Worm (Caenorhabditis elegans) whole organism, young adult: ENCODE data around the gene cutl-26.

Experiments used
- D2030.7 ChIP-seq: fragments of 200-800 bp; sonication (Bioruptor generic); IDR thresholded peaks from 2 replicates; pipeline ENCODE4 v1.3.6; 2022; ENCODE audit warnings: missing genetic modification reagents, missing genetic modification characterization, missing compliant biosample characterization
- F49E8.2 ChIP-seq: sonication (generic microtip); optimal IDR thresholded peaks from 3 replicates; lab custom pipeline; 2017; ENCODE audit warnings: missing genetic modification characterization, mild to moderate bottlenecking, missing compliant biosample characterization, antibody characterized with exemption, moderate library complexity; ENCODE audit not compliant: insufficient read depth
- F57A8.1 ChIP-seq: fragments of 200-800 bp; sonication (Bioruptor generic); optimal IDR thresholded peaks from 2 replicates; lab custom pipeline; 2018; ENCODE audit warnings: mild to moderate bottlenecking, missing genetic modification characterization, moderate library complexity, missing compliant biosample characterization
- F57C9.4 ChIP-seq: sonication (generic microtip); optimal IDR thresholded peaks from 2 replicates; lab custom pipeline; 2017; ENCODE audit warnings: mild to moderate bottlenecking, missing genetic modification characterization, missing compliant biosample characterization
- K12H6.12 ChIP-seq: fragments of 200-800 bp; sonication (Bioruptor generic); optimal IDR thresholded peaks from 2 replicates; lab custom pipeline; 2018; ENCODE audit warnings: mild to moderate bottlenecking, missing genetic modification characterization, missing compliant biosample characterization
- T07F8.4 ChIP-seq: sonication (generic microtip); optimal IDR thresholded peaks from 2 replicates; lab custom pipeline; 2016; ENCODE audit warnings: mild to moderate bottlenecking, missing genetic modification characterization, moderate library complexity, missing compliant biosample characterization
- Y53F4B.3 ChIP-seq: fragments of 200-800 bp; sonication (Bioruptor generic); IDR thresholded peaks from 2 replicates; pipeline ENCODE4 v1.3.6; 2022; ENCODE audit warnings: missing genetic modification reagents, missing genetic modification characterization, missing compliant biosample characterization
- Y53G8AR.9 ChIP-seq: fragments of 200-800 bp; sonication (Bioruptor generic); conservative IDR thresholded peaks from 2 replicates; pipeline ENCODE4 v1.3.6; 2022; ENCODE audit warnings: missing genetic modification reagents, missing genetic modification characterization, missing compliant biosample characterization
- Y67H2A.10 ChIP-seq: fragments of 200-800 bp; sonication (Bioruptor generic); conservative IDR thresholded peaks from 2 replicates; pipeline ENCODE4 v1.3.6; 2022; ENCODE audit warnings: missing genetic modification reagents, missing genetic modification characterization, missing compliant biosample characterization
- aptf-2 ChIP-seq: fragments of 200-800 bp; sonication (Bioruptor generic); conservative IDR thresholded peaks from 2 replicates; pipeline ENCODE4 v1.3.6; 2022; ENCODE audit warnings: missing genetic modification reagents, missing genetic modification characterization, missing compliant biosample characterization
- atf-7 ChIP-seq: sonication (generic microtip); optimal IDR thresholded peaks from 2 replicates; lab custom pipeline; 2017; ENCODE audit warnings: mild to moderate bottlenecking, missing genetic modification characterization, missing compliant biosample characterization
- athp-1 ChIP-seq: sonication (generic microtip); optimal IDR thresholded peaks from 2 replicates; lab custom pipeline; 2017; ENCODE audit warnings: mild to moderate bottlenecking, missing genetic modification characterization, missing compliant biosample characterization
- attf-5 ChIP-seq: fragments of 200-800 bp; sonication (Bioruptor generic); optimal IDR thresholded peaks from 2 replicates; lab custom pipeline; 2018; ENCODE audit warnings: mild to moderate bottlenecking, missing genetic modification characterization, missing compliant biosample characterization
- bed-1 ChIP-seq: fragments of 200-800 bp; sonication (Bioruptor generic); IDR thresholded peaks from 2 replicates; pipeline ENCODE4 v1.3.6; 2022; ENCODE audit warnings: missing genetic modification reagents, missing genetic modification characterization, missing compliant biosample characterization
- ceh-79 ChIP-seq: sonication (generic microtip); optimal IDR thresholded peaks from 2 replicates; lab custom pipeline; 2017; ENCODE audit warnings: mild to moderate bottlenecking, missing genetic modification characterization, missing compliant biosample characterization
- dox-1 ChIP-seq: fragments of 200-800 bp; sonication (Bioruptor generic); IDR thresholded peaks from 2 replicates; pipeline ENCODE4 v1.3.6; 2022; ENCODE audit warnings: missing genetic modification reagents, missing genetic modification characterization, missing compliant biosample characterization
- ekl-4 ChIP-seq: fragments of 200-800 bp; sonication (Bioruptor generic); IDR thresholded peaks from 2 replicates; pipeline ENCODE4 v1.3.6; 2022; ENCODE audit warnings: missing genetic modification reagents, missing genetic modification characterization, missing compliant biosample characterization
- ets-4 ChIP-seq: fragments of 200-800 bp; sonication (Bioruptor generic); optimal IDR thresholded peaks from 2 replicates; lab custom pipeline; 2018; ENCODE audit warnings: mild to moderate bottlenecking, missing genetic modification characterization, missing compliant biosample characterization
- hrde-1 ChIP-seq: sonication (generic microtip); optimal IDR thresholded peaks from 2 replicates; lab custom pipeline; 2016; ENCODE audit warnings: missing genetic modification characterization, mild to moderate bottlenecking, missing compliant biosample characterization, moderate library complexity, missing genotype, missing genetic modification reagents, borderline replicate concordance
- let-526 ChIP-seq: fragments of 200-800 bp; sonication (Bioruptor generic); IDR thresholded peaks from 2 replicates; pipeline ENCODE4 v1.3.6; 2022; ENCODE audit warnings: missing genetic modification reagents, missing genetic modification characterization, missing compliant biosample characterization
- lin-26 ChIP-seq: fragments of 200-800 bp; sonication (Bioruptor generic); IDR thresholded peaks from 2 replicates; pipeline ENCODE4 v1.3.6; 2022; ENCODE audit warnings: missing genetic modification reagents, missing genetic modification characterization, missing compliant biosample characterization
- lin-35 ChIP-seq, 3 experiments: fragments of 150-350 bp in 2 of 3; sonication (generic microtip) in 1 of 3; optimal IDR thresholded peaks; 2 replicates each; lab custom pipeline; 2014 to 2018; ENCODE audit warnings: missing biosample characterization in 3 of 3, missing genetic modification characterization in 3 of 3, missing genetic modification reagents in 3 of 3
- lir-1 ChIP-seq: fragments of 200-800 bp; sonication (Bioruptor generic); conservative IDR thresholded peaks from 2 replicates; pipeline ENCODE4 v1.3.6; 2022; ENCODE audit warnings: missing genetic modification reagents, missing genetic modification characterization, missing compliant biosample characterization
- mes-4 ChIP-seq: sonication (generic microtip); optimal IDR thresholded peaks from 2 replicates; lab custom pipeline; 2016; ENCODE audit warnings: missing genotype, missing genetic modification characterization, missing compliant biosample characterization
- mxl-1 ChIP-seq: sonication (generic microtip); optimal IDR thresholded peaks from 2 replicates; lab custom pipeline; 2016; ENCODE audit warnings: missing genetic modification characterization, missing compliant biosample characterization
- nhr-120 ChIP-seq: fragments of 200-800 bp; sonication (Bioruptor generic); IDR thresholded peaks from 2 replicates; pipeline ENCODE4 v1.3.6; 2022; ENCODE audit warnings: missing genetic modification characterization, missing compliant biosample characterization
- nhr-80 ChIP-seq: sonication (generic microtip); optimal IDR thresholded peaks from 2 replicates; lab custom pipeline; 2016; ENCODE audit warnings: missing genetic modification characterization, missing compliant biosample characterization
- pbrm-1 ChIP-seq: fragments of 200-800 bp; sonication (Bioruptor generic); IDR thresholded peaks from 2 replicates; pipeline ENCODE4 v1.3.6; 2022; ENCODE audit warnings: missing genetic modification reagents, missing genetic modification characterization, missing compliant biosample characterization
- rec-8 ChIP-seq, 2 experiments: sonication (generic microtip); optimal IDR thresholded peaks; 2 replicates each; lab custom pipeline; 2016; ENCODE audit warnings: mild to moderate bottlenecking in 2 of 2, missing genetic modification characterization in 2 of 2, missing genetic modification reagents in 2 of 2, missing genotype in 2 of 2, missing biosample characterization in 1 of 2, missing compliant biosample characterization in 1 of 2, moderate library complexity in 1 of 2
- snpc-1.1 ChIP-seq: sonication (generic microtip); optimal IDR thresholded peaks from 2 replicates; lab custom pipeline; 2017; ENCODE audit warnings: missing genetic modification characterization, mild to moderate bottlenecking, missing compliant biosample characterization, antibody characterized with exemption, moderate library complexity, missing genotype, missing genetic modification reagents; ENCODE audit not compliant: insufficient read depth
- somi-1 ChIP-seq: fragments of 200-800 bp; sonication (Bioruptor generic); optimal IDR thresholded peaks from 2 replicates; lab custom pipeline; 2018; ENCODE audit warnings: mild to moderate bottlenecking, missing genetic modification characterization, missing compliant biosample characterization
- sptf-2 ChIP-seq: fragments of 200-800 bp; sonication (Bioruptor generic); optimal IDR thresholded peaks from 2 replicates; lab custom pipeline; 2018; ENCODE audit warnings: mild to moderate bottlenecking, missing genetic modification characterization, missing compliant biosample characterization
- unc-62 ChIP-seq: fragments of 150-350 bp; optimal IDR thresholded peaks from 2 replicates; lab custom pipeline; 2014; ENCODE audit warnings: missing biosample characterization, missing genetic modification reagents, missing genetic modification characterization
- ztf-22 ChIP-seq: fragments of 200-800 bp; sonication (Bioruptor generic); optimal IDR thresholded peaks from 2 replicates; lab custom pipeline; 2018; ENCODE audit warnings: mild to moderate bottlenecking, missing genetic modification characterization, moderate library complexity, missing compliant biosample characterization
- ztf-25 ChIP-seq: fragments of 200-800 bp; sonication (Bioruptor generic); IDR thresholded peaks from 2 replicates; pipeline ENCODE4 v1.3.6; 2022; ENCODE audit warnings: missing genetic modification reagents, missing genetic modification characterization, missing compliant biosample characterization
- ztf-26 ChIP-seq: sonication (generic microtip); optimal IDR thresholded peaks from 2 replicates; lab custom pipeline; 2017; ENCODE audit warnings: missing genetic modification characterization, missing compliant biosample characterization

The cutl-26 gene

DNA sequence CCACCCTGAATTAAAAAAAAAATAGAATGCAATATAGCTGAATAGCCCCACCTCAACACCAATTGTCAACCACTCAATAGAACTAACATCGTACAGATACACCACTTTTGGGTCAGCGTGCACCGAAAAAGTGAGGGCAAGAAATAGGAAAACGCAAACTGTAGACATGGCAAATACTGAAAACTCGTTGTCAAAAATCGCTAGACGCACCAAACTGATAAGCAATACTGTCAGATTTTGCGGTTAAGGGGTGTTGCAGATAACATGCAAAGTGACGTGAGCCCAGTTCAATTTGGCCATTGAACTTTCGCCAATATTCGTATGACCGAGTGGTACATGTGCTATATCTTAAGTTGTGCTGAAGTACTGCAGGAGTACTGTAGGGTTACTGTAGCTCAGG, 34.2 kb downstream of the cutl-26 start, which contains the start of gene K11H12.3:
TSS of gene K11H12.3 (minus strand) at position 168 of the 400 bp plus-strand sequence.
- TF ChIP-seq athp-1 (tag; lab: Kevin White, UChicago): no peak
- TF ChIP-seq K12H6.12 (tag; lab: Kevin White, UChicago): no peak
- peak; percentile 70 for TF ChIP-seq ets-4 (GFP tag; lab: Kevin White, UChicago)
- TF ChIP-seq mes-4 (tag; lab: Kevin White, UChicago): no peak
- no peak for TF ChIP-seq F49E8.2 (tag; lab: Kevin White, UChicago)
- no peak for TF ChIP-seq ztf-25 (GFP tag; lab: Robert Waterston, UW)
- no peak for TF ChIP-seq unc-62 (GFP tag; lab: Kevin White, UChicago)
- no peak for TF ChIP-seq Y67H2A.10 (GFP tag; lab: Robert Waterston, UW)
- TF ChIP-seq nhr-80 (tag; lab: Kevin White, UChicago): peak; percentile 90
- TF ChIP-seq rec-8 (tag; optimal IDR thresholded peaks at IDR 0.05; lab: Kevin White, UChicago): no peak
- TF ChIP-seq T07F8.4: no peak
- no peak for TF ChIP-seq bed-1
- no peak for TF ChIP-seq pbrm-1 (GFP tag; lab: Robert Waterston, UW)
- TF ChIP-seq dox-1: peak; percentile 70
- TF ChIP-seq mxl-1 (tag; lab: Kevin White, UChicago): no peak
- TF ChIP-seq, all 124 proteins: peak for 3

DNA sequence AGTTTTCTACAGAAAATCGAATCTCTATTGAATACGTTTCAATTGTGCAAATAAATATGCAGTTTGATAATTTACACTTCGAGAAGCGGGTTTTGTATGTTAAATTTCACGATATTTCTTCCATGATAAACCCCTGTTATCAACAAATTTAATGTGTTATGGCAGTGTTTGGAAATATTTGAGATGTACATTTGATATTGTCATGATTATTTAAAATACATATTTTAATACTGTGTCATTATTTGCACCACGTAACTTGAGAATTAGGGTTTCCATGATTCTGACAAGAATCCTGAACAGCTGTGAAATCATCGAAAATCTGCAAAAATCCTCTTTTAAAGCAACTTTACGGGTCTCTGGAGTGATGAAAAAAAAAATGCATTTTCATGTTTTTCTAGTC, 37.1 kb downstream of the cutl-26 start, which contains the start of gene K11H12.11:
TSS of gene K11H12.11 (minus strand) at position 101 of the 400 bp plus-strand sequence.
- TF ChIP-seq hrde-1 (no peak), D2030.7 (no peak), atf-7 (no peak), athp-1 (tag; lab: Kevin White, UChicago) (no peak)
- TF ChIP-seq, all 124 proteins: peak for 0

DNA sequence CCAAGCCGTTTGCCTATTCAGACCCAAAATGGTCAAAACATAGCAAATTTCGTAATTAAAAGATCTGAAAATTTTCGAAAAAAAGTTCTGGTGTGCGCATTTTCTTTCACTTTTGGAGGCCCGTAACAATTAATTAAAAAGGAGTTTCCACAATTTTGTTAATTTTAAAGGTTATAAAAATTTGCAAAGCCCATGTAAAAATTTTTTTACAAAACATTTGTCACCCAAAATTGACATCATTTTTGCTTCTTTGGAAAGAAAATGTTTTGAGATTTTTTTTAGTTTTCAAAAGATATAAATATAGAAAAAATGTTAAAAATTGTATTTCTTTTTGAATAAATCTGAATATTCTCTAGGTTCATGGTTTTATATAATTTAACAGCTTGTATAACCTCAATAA, 40.5 kb downstream of the cutl-26 start, which contains the start of gene K11H12.6:
TSS of gene K11H12.6 (plus strand) at position 301 of the 400 bp plus-strand sequence.
- no peak for TF ChIP-seq nhr-120
- TF ChIP-seq attf-5 (GFP tag; lab: Kevin White, UChicago): no peak
- no peak for TF ChIP-seq pbrm-1 (GFP tag; lab: Robert Waterston, UW)
- TF ChIP-seq sptf-2 (GFP tag; lab: Kevin White, UChicago): no peak
- no peak for TF ChIP-seq F57A8.1 (GFP tag; lab: Kevin White, UChicago)
- no peak for TF ChIP-seq ztf-26 (tag; lab: Kevin White, UChicago)
- TF ChIP-seq Y53F4B.3 (GFP tag; lab: Robert Waterston, UW): no peak
- TF ChIP-seq aptf-2 (GFP tag; lab: Robert Waterston, UW): no peak
- no peak for TF ChIP-seq F57C9.4 (tag; lab: Kevin White, UChicago)
- TF ChIP-seq snpc-1.1: no peak
- TF ChIP-seq let-526 (GFP tag; lab: Robert Waterston, UW): no peak
- no peak for TF ChIP-seq lin-35 (GFP tag; optimal IDR thresholded peaks at IDR 0.05; lab: Kevin White, UChicago)
- TF ChIP-seq ztf-22: no peak
- TF ChIP-seq Y53G8AR.9 (GFP tag; lab: Robert Waterston, UW): no peak
- TF ChIP-seq lir-1 (GFP tag; lab: Robert Waterston, UW): no peak
- no peak for TF ChIP-seq ceh-79 (tag; lab: Kevin White, UChicago)
- TF ChIP-seq somi-1: no peak
- no peak for TF ChIP-seq ekl-4 (GFP tag; lab: Robert Waterston, UW)
- TF ChIP-seq rec-8 (tag; optimal IDR thresholded peaks at IDR 0.05; lab: Kevin White, UChicago): no peak
- TF ChIP-seq lin-26 (GFP tag; lab: Robert Waterston, UW): no peak
